Worm (Caenorhabditis elegans): ENCODE data around the gene M01H9.4.
A peak's percentile ranks its signal among the peaks of the same experiment; 100 is the strongest.

ce11 chrIV:4472418-4473173 is 10.1 kb downstream of the M01H9.4 start:
- TF ChIP-seq zag-1 (tag; optimal IDR thresholded peaks at IDR 0.05) (no peak), unc-62 (GFP tag; optimal IDR thresholded peaks at IDR 0.05) (no peak), ztf-11 (tag; optimal IDR thresholded peaks at IDR 0.05) (no peak), lin-11 (tag; optimal IDR thresholded peaks at IDR 0.05) (no peak), lin-39 (tag; optimal IDR thresholded peaks at IDR 0.05) (no peak), nhr-77 (tag; optimal IDR thresholded peaks at IDR 0.05) (no peak), elt-3 (tag; optimal IDR thresholded peaks at IDR 0.05) (no peak), crh-2 (tag; optimal IDR thresholded peaks at IDR 0.05) (peak; percentile 46), ztf-4 (tag; optimal IDR thresholded peaks at IDR 0.05) (peak; percentile 10), mdl-1 (tag; optimal IDR thresholded peaks at IDR 0.05) (peak; percentile 52), nhr-25 (tag; optimal IDR thresholded peaks at IDR 0.05) (peak; percentile 81), mbf-1 (tag; optimal IDR thresholded peaks at IDR 0.05) (no peak), sma-3 (GFP tag; optimal IDR thresholded peaks at IDR 0.05) (peak; percentile 55), aly-2 (tag; optimal IDR thresholded peaks at IDR 0.05) (no peak)

All from whole organism, L2 larva.